Worm (Caenorhabditis elegans): ENCODE results near the gene Y54G2A.38.

DNA sequence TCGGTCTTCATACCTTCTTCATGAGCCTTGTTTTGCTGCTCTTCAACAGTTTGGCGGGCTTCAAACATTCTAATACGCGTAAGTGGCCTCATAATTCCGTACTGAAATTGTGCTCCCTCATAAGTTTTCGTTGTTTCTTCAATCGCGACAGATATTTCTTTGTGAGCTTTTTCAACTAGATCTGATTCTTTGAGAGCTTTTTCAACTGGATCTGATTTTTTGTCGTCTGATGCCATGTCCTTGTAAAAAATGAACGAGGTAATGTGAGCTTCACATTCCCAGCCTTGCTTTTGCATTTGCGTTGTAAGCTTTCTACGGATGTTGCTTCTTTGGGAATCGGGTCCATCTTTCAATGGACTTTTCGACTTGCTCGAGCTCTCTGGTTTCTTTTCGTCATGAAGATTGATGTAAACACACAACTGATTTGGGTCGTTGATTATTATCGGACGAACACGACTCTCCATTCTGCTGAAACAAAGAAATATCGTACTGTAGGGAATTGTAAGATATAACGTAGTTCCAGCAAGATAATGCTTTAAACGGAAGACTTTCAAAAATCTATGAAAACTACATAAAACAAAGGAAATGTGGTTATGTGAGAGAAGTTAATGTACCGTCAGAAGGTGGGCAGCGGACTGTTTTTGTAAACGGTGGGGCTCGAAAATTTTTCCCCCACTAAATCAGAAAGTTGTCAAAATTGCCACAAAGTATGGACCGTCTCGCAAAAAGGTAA is 48.9 kb upstream of the Y54G2A.38 start, which contains the start of gene Y94H6A.10:
- TF ChIP-seq ZK546.5 (tag; optimal IDR thresholded peaks at IDR 0.05) (no peak), C34F6.9 (tag; optimal IDR thresholded peaks at IDR 0.05) (no peak), nhr-25 (tag; optimal IDR thresholded peaks at IDR 0.05) (no peak)

All from whole organism, L2 larva.